Fruit fly (Drosophila melanogaster) S2 (cell line): ENCODE results near the gene Mst84Dd.

ENCODE experiments used
- CG8478 ChIP-seq: fragments of >200 bp; optimal IDR thresholded peaks from 2 replicates; lab custom pipeline; 2018
- CTCF ChIP-seq, 2 experiments: fragments of >200 bp; optimal IDR thresholded peaks; 2 replicates each; lab custom pipeline; 2018

- TF ChIP-seq CG8478 (lab: Kevin White, UChicago), result no peak
- no peak for TF ChIP-seq CTCF (optimal IDR thresholded peaks at IDR 0.05; lab: Kevin White, UChicago)
Measured at dm6 chr3R:7336454-7336853, 27.1 kb downstream of the Mst84Dd start.
